Fruit fly (Drosophila melanogaster): ENCODE results near the gene Meltrin.

The Meltrin gene

dm6 chr3R:14708948-14709385 is 11.9 kb upstream of the Meltrin start (continued):
- TF ChIP-seq HmgD (GFP tag; optimal IDR thresholded peaks at IDR 0.05) (no peak), insv (GFP tag; optimal IDR thresholded peaks at IDR 0.05) (no peak), E2f1 (GFP tag; IDR thresholded peaks at IDR 0.05) (no peak), CG14014 (GFP tag; IDR thresholded peaks at IDR 0.05) (no peak), sens-2 (GFP tag; IDR thresholded peaks at IDR 0.05) (no peak), ERR (GFP tag; optimal IDR thresholded peaks at IDR 0.05) (peak; percentile 3), slp2 (GFP tag; optimal IDR thresholded peaks at IDR 0.05) (no peak), ash1 (GFP tag; optimal IDR thresholded peaks at IDR 0.05) (no peak), CG31365 (tag; optimal IDR thresholded peaks at IDR 0.05) (peak; percentile 3), tx (GFP tag; optimal IDR thresholded peaks at IDR 0.05) (no peak), nau (GFP tag; optimal IDR thresholded peaks at IDR 0.05) (peak; percentile 35), oc (tag; optimal IDR thresholded peaks at IDR 0.05) (no peak), fd96Cb (tag; optimal IDR thresholded peaks at IDR 0.05) (no peak), esg (GFP tag; conservative IDR thresholded peaks at IDR 0.05) (no peak), CG3163 (GFP tag; optimal IDR thresholded peaks at IDR 0.05) (no peak), CG7839 (tag; optimal IDR thresholded peaks at IDR 0.05) (no peak), Hr3 (GFP tag; optimal IDR thresholded peaks at IDR 0.05) (no peak), pum (GFP tag; optimal IDR thresholded peaks at IDR 0.05) (no peak), disco-r (GFP tag; optimal IDR thresholded peaks at IDR 0.05) (no peak), sug (tag; optimal IDR thresholded peaks at IDR 0.05) (peak; percentile 59), gcm2 (GFP tag; optimal IDR thresholded peaks at IDR 0.05) (no peak), schlank (tag; optimal IDR thresholded peaks at IDR 0.05) (no peak), CG6254 (GFP tag; optimal IDR thresholded peaks at IDR 0.05) (no peak), B-H1 (GFP tag; IDR thresholded peaks at IDR 0.05) (no peak), tio (GFP tag; optimal IDR thresholded peaks at IDR 0.05) (no peak), CG6813 (GFP tag; optimal IDR thresholded peaks at IDR 0.05) (no peak), CG2202 (tag; optimal IDR thresholded peaks at IDR 0.05) (peak; percentile 16), CG10654 (GFP tag; optimal IDR thresholded peaks at IDR 0.05) (no peak), Vsx1 (GFP tag; optimal IDR thresholded peaks at IDR 0.05) (peak; percentile 61), Dip3 (GFP tag; optimal IDR thresholded peaks at IDR 0.05) (no peak), CG2678 (tag; optimal IDR thresholded peaks at IDR 0.05) (no peak), GATAe (GFP tag; conservative IDR thresholded peaks at IDR 0.05) (no peak; the same call in 1 of the 2 replicates), bbx (GFP tag; IDR thresholded peaks at IDR 0.05; ENCODE audit: partially characterized antibody) (no peak), sr (GFP tag; IDR thresholded peaks at IDR 0.05) (no peak), Ada2b (GFP tag; IDR thresholded peaks at IDR 0.05) (no peak), Atf6 (GFP tag; IDR thresholded peaks at IDR 0.05) (no peak), CG2116 (GFP tag; optimal IDR thresholded peaks at IDR 0.05) (no peak), CG31441 (GFP tag; IDR thresholded peaks at IDR 0.05) (no peak), CG10274 (GFP tag; optimal IDR thresholded peaks at IDR 0.05) (no peak), Aef1 (GFP tag; IDR thresholded peaks at IDR 0.05) (no peak), ttk (GFP tag; IDR thresholded peaks at IDR 0.05) (no peak), croc (GFP tag; conservative IDR thresholded peaks at IDR 0.05) (no peak), CG4617 (GFP tag; optimal IDR thresholded peaks at IDR 0.05; ENCODE audit: borderline replicate concordance) (no peak), D19A (tag; optimal IDR thresholded peaks at IDR 0.05) (no peak), Sox100B (GFP tag; optimal IDR thresholded peaks at IDR 0.05) (peak; percentile 38), HLH3B (GFP tag; IDR thresholded peaks at IDR 0.05) (no peak), CG7928 (GFP tag; optimal IDR thresholded peaks at IDR 0.05) (no peak), Asciz (GFP tag; optimal IDR thresholded peaks at IDR 0.05) (peak; percentile 39), MTF-1 (GFP tag; optimal IDR thresholded peaks at IDR 0.05; ENCODE audit: borderline replicate concordance) (no peak), PHDP (tag; optimal IDR thresholded peaks at IDR 0.05) (no peak), nerfin-1 (tag; optimal IDR thresholded peaks at IDR 0.05) (peak; percentile 6), CG34376 (GFP tag; optimal IDR thresholded peaks at IDR 0.05) (peak; percentile 61)

Data from whole organism, embryonic.